Fruit fly (Drosophila melanogaster) whole organism, prepupa: ENCODE data around the gene slow.

ENCODE experiments used
- Blimp-1 ChIP-seq: fragments of 200-800 bp; sonication (Bioruptor generic); optimal IDR thresholded peaks from 3 replicates; lab custom pipeline; 2017; ENCODE audit warnings: missing biosample characterization, missing genetic modification characterization, mild to moderate bottlenecking, moderate library complexity, missing genetic modification reagents
- CG10631 ChIP-seq: fragments of 200-800 bp; sonication (Bioruptor generic); optimal IDR thresholded peaks from 2 replicates; lab custom pipeline; 2016; ENCODE audit warnings: missing biosample characterization, missing genetic modification characterization
- CG10669 ChIP-seq: fragments of 200-800 bp; sonication (Bioruptor generic); optimal IDR thresholded peaks from 3 replicates; lab custom pipeline; 2018; ENCODE audit warnings: missing biosample characterization, mild to moderate bottlenecking, missing genetic modification characterization, moderate library complexity
- CG15336 ChIP-seq: fragments of 200-800 bp; sonication (Bioruptor generic); IDR thresholded peaks from 2 replicates; pipeline ENCODE4 v1.3.6; 2022; ENCODE audit warnings: missing biosample characterization, missing genetic modification characterization
- CG1621 ChIP-seq: fragments of 200-800 bp; sonication (Bioruptor generic); optimal IDR thresholded peaks from 3 replicates; lab custom pipeline; 2018; ENCODE audit warnings: missing biosample characterization, mild to moderate bottlenecking, missing genetic modification characterization
- CG16779 ChIP-seq: fragments of 200-800 bp; sonication (Bioruptor generic); optimal IDR thresholded peaks from 3 replicates; lab custom pipeline; 2017; ENCODE audit warnings: missing biosample characterization, mild to moderate bottlenecking, missing genetic modification characterization
- CG3032 ChIP-seq: fragments of 200-800 bp; optimal IDR thresholded peaks from 2 replicates; lab custom pipeline; 2019; ENCODE audit warnings: missing biosample characterization, mild to moderate bottlenecking, missing genetic modification characterization, moderate library complexity
- CG32006 ChIP-seq: fragments of 200-800 bp; sonication (Bioruptor generic); optimal IDR thresholded peaks from 3 replicates; lab custom pipeline; 2017; ENCODE audit warnings: missing biosample characterization, mild to moderate bottlenecking, missing genetic modification characterization
- CG34406 ChIP-seq: fragments of 200-800 bp; sonication (Bioruptor generic); optimal IDR thresholded peaks from 3 replicates; lab custom pipeline; 2016; ENCODE audit warnings: missing biosample characterization, missing genetic modification characterization
- CG3919 ChIP-seq: fragments of 200-800 bp; sonication (Bioruptor generic); optimal IDR thresholded peaks from 3 replicates; lab custom pipeline; 2016; ENCODE audit warnings: missing biosample characterization, missing genetic modification characterization
- CG4318 ChIP-seq: fragments of 200-800 bp; sonication (Bioruptor generic); optimal IDR thresholded peaks from 3 replicates; lab custom pipeline; 2017; ENCODE audit warnings: missing biosample characterization, mild to moderate bottlenecking, missing genetic modification characterization
- CG6163 ChIP-seq: fragments of 200-800 bp; sonication (Bioruptor generic); IDR thresholded peaks from 3 replicates; pipeline ENCODE4 v1.3.6; 2022; ENCODE audit warnings: missing biosample characterization, missing genetic modification characterization
- CG6276 ChIP-seq: fragments of 200-800 bp; sonication (Bioruptor generic); optimal IDR thresholded peaks from 2 replicates; lab custom pipeline; 2017; ENCODE audit warnings: missing biosample characterization, mild to moderate bottlenecking, missing genetic modification characterization
- CG6792 ChIP-seq: fragments of 200-800 bp; sonication (Bioruptor generic); optimal IDR thresholded peaks from 3 replicates; lab custom pipeline; 2016; ENCODE audit warnings: missing biosample characterization, missing genetic modification characterization
- CG6808 ChIP-seq: fragments of 200-800 bp; sonication (Bioruptor generic); optimal IDR thresholded peaks from 3 replicates; lab custom pipeline; 2017; ENCODE audit warnings: missing biosample characterization, missing genetic modification characterization, mild to moderate bottlenecking, moderate library complexity, missing genetic modification reagents
- CG8119 ChIP-seq: fragments of 200-800 bp; sonication (Bioruptor generic); IDR thresholded peaks from 3 replicates; pipeline ENCODE4 v1.3.6; 2022; ENCODE audit warnings: missing biosample characterization, missing genetic modification characterization
- CG8632 ChIP-seq: fragments of 200-800 bp; sonication (Bioruptor generic); optimal IDR thresholded peaks from 3 replicates; lab custom pipeline; 2016; ENCODE audit warnings: missing biosample characterization, missing genetic modification characterization
- Eip75B ChIP-seq: fragments of 200-800 bp; sonication (Bioruptor generic); optimal IDR thresholded peaks from 3 replicates; lab custom pipeline; 2016; ENCODE audit warnings: missing biosample characterization, missing genetic modification characterization
- Eip78C ChIP-seq: fragments of 200-800 bp; sonication (Bioruptor generic); peaks from one replicate; lab custom pipeline; 2016; ENCODE audit warnings: missing biosample characterization, missing genetic modification characterization
- Eip93F ChIP-seq: fragments of 200-800 bp; sonication (Bioruptor generic); optimal IDR thresholded peaks from 2 replicates; lab custom pipeline; 2016; ENCODE audit warnings: missing biosample characterization, mild to moderate bottlenecking, missing genetic modification characterization
- Ets96B ChIP-seq: fragments of 200-800 bp; optimal IDR thresholded peaks from 2 replicates; lab custom pipeline; 2019; ENCODE audit warnings: missing biosample characterization, mild to moderate bottlenecking, missing genetic modification characterization, moderate library complexity
- Gug ChIP-seq: fragments of 200-800 bp; sonication (Bioruptor generic); IDR thresholded peaks from 2 replicates; pipeline ENCODE4 v1.3.6; 2022; ENCODE audit warnings: missing biosample characterization, missing genetic modification characterization
- Hr39 ChIP-seq: fragments of 200-800 bp; sonication (Bioruptor generic); optimal IDR thresholded peaks from 2 replicates; lab custom pipeline; 2016; ENCODE audit warnings: missing biosample characterization, missing genetic modification characterization
- Hr4 ChIP-seq: fragments of 200-800 bp; sonication (Bioruptor generic); optimal IDR thresholded peaks from 3 replicates; lab custom pipeline; 2016; ENCODE audit warnings: missing biosample characterization, missing genetic modification characterization
- Lpt ChIP-seq: fragments of 200-800 bp; sonication (Bioruptor generic); optimal IDR thresholded peaks from 3 replicates; lab custom pipeline; 2016; ENCODE audit warnings: missing biosample characterization, missing genetic modification characterization
- Met ChIP-seq: fragments of 200-800 bp; sonication (Bioruptor generic); optimal IDR thresholded peaks from 3 replicates; lab custom pipeline; 2016; ENCODE audit warnings: missing biosample characterization, missing genetic modification characterization
- OdsH ChIP-seq: fragments of 200-800 bp; sonication (Bioruptor generic); optimal IDR thresholded peaks from 3 replicates; lab custom pipeline; 2016; ENCODE audit warnings: missing biosample characterization, missing genetic modification characterization
- Smox ChIP-seq: fragments of 200-800 bp; sonication (Bioruptor generic); optimal IDR thresholded peaks from 3 replicates; lab custom pipeline; 2016; ENCODE audit warnings: missing biosample characterization, missing genetic modification characterization
- Sox102F ChIP-seq: fragments of 200-800 bp; sonication (Bioruptor generic); optimal IDR thresholded peaks from 2 replicates; lab custom pipeline; 2016; ENCODE audit warnings: missing biosample characterization, mild to moderate bottlenecking, missing genetic modification characterization
- Sox14 ChIP-seq: fragments of 200-800 bp; sonication (Bioruptor generic); optimal IDR thresholded peaks from 3 replicates; lab custom pipeline; 2016; ENCODE audit warnings: missing biosample characterization, missing genetic modification characterization
- achi ChIP-seq: fragments of 200-800 bp; sonication (Bioruptor generic); optimal IDR thresholded peaks from 3 replicates; lab custom pipeline; 2016; ENCODE audit warnings: missing biosample characterization, missing genetic modification characterization
- acj6 ChIP-seq: fragments of 200-800 bp; sonication (Bioruptor generic); optimal IDR thresholded peaks from 3 replicates; lab custom pipeline; 2016; ENCODE audit warnings: missing biosample characterization, missing genetic modification characterization
- dac ChIP-seq: fragments of 200-800 bp; sonication (Bioruptor generic); optimal IDR thresholded peaks from 2 replicates; lab custom pipeline; 2017; ENCODE audit warnings: missing biosample characterization, mild to moderate bottlenecking, missing genetic modification characterization
- dsx ChIP-seq: fragments of 200-800 bp; optimal IDR thresholded peaks from 3 replicates; lab custom pipeline; 2019; ENCODE audit warnings: missing biosample characterization, mild to moderate bottlenecking, missing genetic modification characterization, moderate library complexity; ENCODE audit not compliant: poor library complexity, severe bottlenecking
- esn ChIP-seq: fragments of 200-800 bp; sonication (Bioruptor generic); optimal IDR thresholded peaks from 2 replicates; lab custom pipeline; 2016; ENCODE audit warnings: missing biosample characterization, mild to moderate bottlenecking, missing genetic modification characterization, moderate library complexity
- fd59A ChIP-seq: fragments of 200-800 bp; sonication (Bioruptor generic); optimal IDR thresholded peaks from 2 replicates; lab custom pipeline; 2017; ENCODE audit warnings: missing biosample characterization, mild to moderate bottlenecking, missing genetic modification characterization, missing genetic modification reagents
- fd85E ChIP-seq: fragments of 200-800 bp; sonication (Bioruptor generic); optimal IDR thresholded peaks from 3 replicates; lab custom pipeline; 2016; ENCODE audit warnings: missing biosample characterization, missing genetic modification characterization
- fkh ChIP-seq: fragments of 200-800 bp; sonication (Bioruptor generic); optimal IDR thresholded peaks from 3 replicates; lab custom pipeline; 2017; ENCODE audit warnings: missing biosample characterization, mild to moderate bottlenecking, missing genetic modification characterization, moderate library complexity
- lz ChIP-seq: fragments of 200-800 bp; sonication (Bioruptor generic); optimal IDR thresholded peaks from 3 replicates; lab custom pipeline; 2016; ENCODE audit warnings: missing biosample characterization, missing genetic modification characterization
- pdm3 ChIP-seq: fragments of 200-800 bp; sonication (Bioruptor generic); optimal IDR thresholded peaks from 3 replicates; lab custom pipeline; 2016; ENCODE audit warnings: missing biosample characterization, missing genetic modification characterization
- spab ChIP-seq: fragments of 200-800 bp; sonication (Bioruptor generic); optimal IDR thresholded peaks from 2 replicates; lab custom pipeline; 2017; ENCODE audit warnings: missing biosample characterization, mild to moderate bottlenecking, missing genetic modification characterization, missing genetic modification reagents
- ss ChIP-seq, 2 experiments: fragments of 200-800 bp; sonication (Bioruptor generic); optimal IDR thresholded peaks; 2 replicates in 1 of 2; 3 replicates in 1 of 2; lab custom pipeline; 2017 to 2018; ENCODE audit warnings: mild to moderate bottlenecking in 2 of 2, missing biosample characterization in 2 of 2, missing genetic modification characterization in 2 of 2, moderate library complexity in 1 of 2
- svp ChIP-seq: fragments of 200-800 bp; sonication (Bioruptor generic); peaks from one replicate; lab custom pipeline; 2016; ENCODE audit warnings: missing biosample characterization, missing genetic modification characterization
- vri ChIP-seq: fragments of 200-800 bp; sonication (Bioruptor generic); optimal IDR thresholded peaks from 3 replicates; lab custom pipeline; 2016; ENCODE audit warnings: missing biosample characterization, mild to moderate bottlenecking, missing genetic modification characterization

slow gene

dm6 chr3L:4352009-4352408 lies 32.2 kb upstream of the slow start:
- 0 out of 2 replicates have a peak, but pooled peaks have one; percentile 1 for TF ChIP-seq Gug
- TF ChIP-seq dac (GFP tag; lab: Kevin White, UChicago) = no peak
- no peak for TF ChIP-seq svp (GFP tag; lab: Kevin White, UChicago)
- TF ChIP-seq dsx (GFP tag; lab: Kevin White, UChicago) = peak; percentile 92
- no peak for TF ChIP-seq Hr39 (GFP tag; lab: Kevin White, UChicago)

DNA sequence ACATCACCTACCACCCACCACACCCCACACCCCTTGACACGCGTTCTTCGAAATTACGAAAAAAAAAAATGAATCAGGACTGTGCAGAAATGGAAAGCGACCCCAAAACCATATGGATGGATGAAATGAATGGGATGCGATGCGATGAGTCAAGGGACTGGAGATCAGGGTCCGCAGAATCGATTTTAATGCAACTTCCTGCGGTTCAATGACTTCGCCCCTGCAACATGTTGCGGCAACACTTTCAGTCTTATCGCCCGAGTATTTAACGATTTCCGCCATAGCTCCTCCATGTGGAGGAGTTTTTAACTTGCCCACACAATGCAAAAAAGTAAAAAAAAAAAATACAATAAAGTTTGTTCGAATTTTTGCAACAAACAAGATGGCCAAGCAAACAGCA lies 31.6 kb upstream of the slow start:
- TF ChIP-seq svp (GFP tag; lab: Kevin White, UChicago) (peak; percentile 63), CG6276 (GFP tag; lab: Kevin White, UChicago) (no peak)

dm6 chr3L:4353657-4354075 lies 30.6 kb upstream of the slow start:
- TF ChIP-seq CG6163 (no peak; the same call in 2 of the 3 replicates), Eip93F (GFP tag; lab: Kevin White, UChicago) (no peak), CG3919 (GFP tag; lab: Kevin White, UChicago) (peak; percentile 27), CG6792 (GFP tag; lab: Kevin White, UChicago) (peak; percentile 33), CG32006 (peak; percentile 49), svp (GFP tag; lab: Kevin White, UChicago) (peak; percentile 65), Sox14 (GFP tag; lab: Kevin White, UChicago) (peak; percentile 1), CG16779 (tag; lab: Kevin White, UChicago) (no peak), CG34406 (GFP tag; lab: Kevin White, UChicago) (peak; percentile 19), CG10669 (GFP tag; lab: Kevin White, UChicago) (peak; percentile 14), CG8632 (GFP tag; lab: Kevin White, UChicago) (peak; percentile 43), ss (GFP tag; optimal IDR thresholded peaks at IDR 0.05; lab: Kevin White, UChicago) (peak in 1 of 2 experiments; percentile 29), Smox (GFP tag; lab: Kevin White, UChicago) (peak; percentile 7), achi (GFP tag; lab: Kevin White, UChicago) (peak; percentile 31), OdsH (peak; percentile 34), fd85E (GFP tag; lab: Kevin White, UChicago) (no peak), Hr39 (GFP tag; lab: Kevin White, UChicago) (peak; percentile 10), lz (GFP tag; lab: Kevin White, UChicago) (peak; percentile 38), acj6 (GFP tag; lab: Kevin White, UChicago) (peak; percentile 28), Met (peak; percentile 44), fkh (GFP tag; lab: Kevin White, UChicago) (peak; percentile 73), esn (GFP tag; lab: Kevin White, UChicago) (peak; percentile 61), CG6808 (GFP tag; lab: Kevin White, UChicago) (peak; percentile 1), vri (GFP tag; lab: Kevin White, UChicago) (peak; percentile 52), CG3032 (peak; percentile 46), CG4318 (GFP tag; lab: Kevin White, UChicago) (peak; percentile 14), spab (peak; percentile 28), Lpt (GFP tag; lab: Kevin White, UChicago) (no peak), fd59A (GFP tag; lab: Kevin White, UChicago) (peak; percentile 4), Ets96B (tag; lab: Kevin White, UChicago) (peak; percentile 23), CG1621 (peak; percentile 6), CG8119 (GFP tag; lab: Robert Waterston, UW) (no peak), Eip75B (peak; percentile 4), Blimp-1 (GFP tag; lab: Kevin White, UChicago) (no peak), CG10631 (peak; percentile 67), CG15336 (no peak), Hr4 (GFP tag; lab: Kevin White, UChicago) (no peak), Eip78C (GFP tag; lab: Kevin White, UChicago) (peak; percentile 72), dsx (GFP tag; lab: Kevin White, UChicago) (peak; percentile 8), pdm3 (no peak), Sox102F (GFP tag; lab: Kevin White, UChicago) (peak; percentile 22)
- TF ChIP-seq, all 60 proteins: peak for 31
